Worm (Caenorhabditis elegans) whole organism, L2 larva: ENCODE measurements around the gene catp-2.

Experiments
- aly-2 ChIP-seq: fragments of 150-350 bp; optimal IDR thresholded peaks from 2 replicates; lab custom pipeline; 2014; ENCODE audit warnings: missing biosample characterization, missing genetic modification characterization
- ama-1 ChIP-seq: fragments of 150-350 bp; optimal IDR thresholded peaks from 2 replicates; lab custom pipeline; 2018; ENCODE audit warnings: inconsistent platforms
- crh-2 ChIP-seq: sonication (generic microtip); optimal IDR thresholded peaks from 2 replicates; lab custom pipeline; 2017; ENCODE audit warnings: missing biosample characterization, missing genetic modification characterization
- elt-3 ChIP-seq: sonication (generic microtip); optimal IDR thresholded peaks from 2 replicates; lab custom pipeline; 2017; ENCODE audit warnings: missing biosample characterization, missing genetic modification characterization
- lin-13 ChIP-seq: fragments of 150-350 bp; optimal IDR thresholded peaks from 2 replicates; lab custom pipeline; 2014; ENCODE audit warnings: missing biosample characterization, missing genetic modification reagents, missing genetic modification characterization
- lsy-2 ChIP-seq, 2 experiments: fragments of 150-350 bp in 1 of 2; sonication (generic microtip) in 1 of 2; optimal IDR thresholded peaks; 2 replicates each; lab custom pipeline; 2014 to 2017; ENCODE audit warnings: missing biosample characterization in 2 of 2, missing genetic modification characterization in 2 of 2
- mab-5 ChIP-seq: fragments of 150-350 bp; optimal IDR thresholded peaks from 2 replicates; lab custom pipeline; 2014; ENCODE audit warnings: missing biosample characterization, missing genetic modification characterization
- nhr-77 ChIP-seq: fragments of 150-350 bp; optimal IDR thresholded peaks from 2 replicates; lab custom pipeline; 2014; ENCODE audit warnings: missing biosample characterization, missing genetic modification characterization
- unc-62 ChIP-seq: fragments of 150-350 bp; optimal IDR thresholded peaks from 2 replicates; lab custom pipeline; 2014; ENCODE audit warnings: missing biosample characterization, missing genetic modification reagents, missing genetic modification characterization

ce11 chrV:4885372-4885771 lies 49.1 kb upstream of the catp-2 start, which contains the start of gene T19H12.3:
- no peak for TF ChIP-seq ama-1 (lab: Kevin White, UChicago)
- TF ChIP-seq lin-13: no peak
- no peak for TF ChIP-seq aly-2 (tag; lab: Kevin White, UChicago)
- no peak for TF ChIP-seq crh-2 (tag; lab: Kevin White, UChicago)
- no peak for TF ChIP-seq unc-62 (GFP tag; lab: Kevin White, UChicago)
- TF ChIP-seq nhr-77 (tag; lab: Kevin White, UChicago): no peak
- TF ChIP-seq elt-3: no peak
- no peak for TF ChIP-seq lsy-2 (tag; optimal IDR thresholded peaks at IDR 0.05; lab: Kevin White, UChicago)
- TF ChIP-seq mab-5 (tag; lab: Kevin White, UChicago): no peak
